Fruit fly (Drosophila melanogaster) Kc167 (cell line): ENCODE measurements around the gene CG31245.

ENCODE experiments used
- Myc ChIP-seq: fragments of >200 bp; optimal IDR thresholded peaks from 2 replicates; lab custom pipeline; 2017; ENCODE audit warnings: missing external identifiers
- Sin3A ChIP-seq: fragments of >200 bp; optimal IDR thresholded peaks from 2 replicates; lab custom pipeline; 2018; ENCODE audit warnings: missing external identifiers
- h ChIP-seq: fragments of >200 bp; optimal IDR thresholded peaks from 3 replicates; lab custom pipeline; 2018; ENCODE audit warnings: missing external identifiers
- insv ChIP-seq: fragments of >200 bp; optimal IDR thresholded peaks from 3 replicates; lab custom pipeline; 2018; ENCODE audit warnings: missing external identifiers
- psq ChIP-seq: fragments of >200 bp; optimal IDR thresholded peaks from 2 replicates; lab custom pipeline; 2017; ENCODE audit warnings: missing external identifiers
- ttk ChIP-seq: sonication (Bioruptor generic); optimal IDR thresholded peaks from 2 replicates; lab custom pipeline; 2017; ENCODE audit warnings: missing external identifiers

- no peak for TF ChIP-seq insv (lab: Kevin White, UChicago)
- no peak for TF ChIP-seq psq
- TF ChIP-seq Sin3A (lab: Kevin White, UChicago) = no peak
- no peak for TF ChIP-seq h
- TF ChIP-seq Myc (lab: Kevin White, UChicago) = no peak
- no peak for TF ChIP-seq ttk
Measured at dm6 chr3R:19369060-19369459, 8.0 kb downstream of the CG31245 start.
